Worm (Caenorhabditis elegans): ENCODE results near the gene frk-1.

frk-1 gene

DNA sequence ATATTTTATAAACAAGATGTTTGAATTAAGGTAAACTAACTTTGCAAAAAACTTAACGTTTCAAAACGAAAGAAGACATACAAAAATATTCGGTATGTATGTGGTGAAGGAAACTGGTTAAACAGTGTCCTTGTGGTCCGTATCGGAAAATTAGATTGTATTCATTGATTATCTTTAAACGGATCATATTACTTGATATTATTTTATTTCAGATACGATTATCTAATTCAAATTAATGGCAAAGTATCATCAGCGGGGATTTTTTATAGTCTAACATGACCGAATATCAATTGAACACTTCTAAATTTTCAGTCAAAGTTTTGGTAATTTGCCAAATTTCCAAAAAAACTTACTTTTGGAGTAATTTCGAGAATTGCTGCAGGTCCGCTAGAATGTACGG lies 36.2 kb upstream of the frk-1 start, which contains the start of gene C47E12.13:
C47E12.13 (minus strand) TSS at position 101 of the 400 bp plus-strand sequence.
- no peak for TF ChIP-seq snpc-4 (tag; optimal IDR thresholded peaks at IDR 0.05)
- TF ChIP-seq sptf-1 (tag; optimal IDR thresholded peaks at IDR 0.05): no peak
- no peak for TF ChIP-seq zip-8 (tag; optimal IDR thresholded peaks at IDR 0.05)
- no peak for TF ChIP-seq tbx-8 (GFP tag; optimal IDR thresholded peaks at IDR 0.05)
- no peak for TF ChIP-seq mls-2 (tag; optimal IDR thresholded peaks at IDR 0.05)
- no peak for TF ChIP-seq ceh-43 (GFP tag; optimal IDR thresholded peaks at IDR 0.05)
- TF ChIP-seq flh-1 (GFP tag; optimal IDR thresholded peaks at IDR 0.05): no peak
- no peak for TF ChIP-seq cnd-1 (tag; optimal IDR thresholded peaks at IDR 0.05)
- no peak for TF ChIP-seq blmp-1 (tag; optimal IDR thresholded peaks at IDR 0.05)
- TF ChIP-seq unc-62 (GFP tag; optimal IDR thresholded peaks at IDR 0.05): no peak
- TF ChIP-seq drap-1 (GFP tag; optimal IDR thresholded peaks at IDR 0.05): no peak
- no peak for TF ChIP-seq mep-1 (tag; optimal IDR thresholded peaks at IDR 0.05)

ce11 chrIV:10007758-10008157 lies 35.2 kb upstream of the frk-1 start:
- no peak for TF ChIP-seq elt-3 (tag; optimal IDR thresholded peaks at IDR 0.05)
- TF ChIP-seq snpc-4 (tag; optimal IDR thresholded peaks at IDR 0.05): no peak
- no peak for TF ChIP-seq nhr-76 (tag; optimal IDR thresholded peaks at IDR 0.05)
- TF ChIP-seq unc-62 (GFP tag; optimal IDR thresholded peaks at IDR 0.05): no peak
- no peak for TF ChIP-seq zip-8 (tag; optimal IDR thresholded peaks at IDR 0.05)
- peak; percentile 82 for TF ChIP-seq blmp-1 (tag; optimal IDR thresholded peaks at IDR 0.05)
- peak; percentile 15 for TF ChIP-seq nhr-237 (tag; optimal IDR thresholded peaks at IDR 0.05)
- peak; percentile 57 for TF ChIP-seq pha-4 (tag; optimal IDR thresholded peaks at IDR 0.05)
- TF ChIP-seq nhr-28 (tag; optimal IDR thresholded peaks at IDR 0.05): no peak

- no peak for TF ChIP-seq zip-8 (tag; optimal IDR thresholded peaks at IDR 0.05)
- no peak for TF ChIP-seq sem-2 (GFP tag; optimal IDR thresholded peaks at IDR 0.05)
- TF ChIP-seq hlh-1 (tag; optimal IDR thresholded peaks at IDR 0.05): no peak
- TF ChIP-seq snpc-4 (tag; optimal IDR thresholded peaks at IDR 0.05): no peak
Observed at ce11 chrIV:10009536-10009935, 33.4 kb upstream of the frk-1 start, which contains the start of gene magu-4. Gene magu-4 (plus strand): TSS chrIV:10009753.

DNA sequence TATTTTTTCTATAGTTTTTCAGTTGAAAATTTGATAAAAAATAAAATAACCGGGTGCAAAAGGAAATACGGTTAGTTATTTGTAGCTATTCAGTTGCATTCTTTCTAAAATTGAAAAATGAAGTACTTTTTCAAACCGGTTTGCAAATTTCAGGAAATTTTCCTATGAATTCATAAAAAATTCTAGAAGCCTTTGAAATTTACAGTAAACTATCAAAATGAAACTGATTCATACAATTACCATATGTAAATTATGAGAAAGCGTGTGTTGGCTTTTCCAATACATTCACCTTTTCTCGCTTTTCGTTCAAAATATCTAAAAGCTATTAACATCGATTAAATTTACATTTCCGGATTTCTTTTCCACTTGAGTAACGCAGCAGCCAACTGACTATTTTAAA lies 26.0 kb upstream of the frk-1 start, which contains the start of gene ent-7:
ent-7 (plus strand) TSS at position 301 of the 400 bp plus-strand sequence.
- TF ChIP-seq elt-1 (tag; optimal IDR thresholded peaks at IDR 0.05; ENCODE audit: borderline replicate concordance, insufficient read depth) (no peak), lsy-2 (tag; optimal IDR thresholded peaks at IDR 0.05) (no peak)

DNA sequence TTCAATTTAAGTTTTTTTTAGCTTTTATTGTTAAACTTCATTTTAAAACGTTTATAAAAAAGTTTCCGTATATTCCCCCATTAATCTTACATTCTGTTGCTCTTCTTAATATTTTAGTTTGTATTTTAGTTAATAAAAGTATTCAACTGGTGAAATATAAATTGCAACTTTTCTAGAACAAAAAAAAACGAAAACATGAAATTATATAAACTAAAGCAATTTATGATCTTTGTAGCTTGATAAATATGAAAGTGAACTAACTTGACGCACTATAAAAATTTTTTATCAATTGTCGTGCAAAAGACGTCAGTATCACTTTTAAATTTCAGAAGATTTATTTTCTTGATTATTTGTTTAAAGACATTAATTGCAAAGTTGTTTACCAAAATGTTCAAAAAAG lies 25.3 kb upstream of the frk-1 start, which contains the start of gene F44D12.2:
F44D12.2 (minus strand) TSS at position 101 of the 400 bp plus-strand sequence.
- no peak for TF ChIP-seq nhr-76 (tag; optimal IDR thresholded peaks at IDR 0.05)
- no peak for TF ChIP-seq cnd-1 (tag; optimal IDR thresholded peaks at IDR 0.05)

ce11 chrIV:10021283-10021682 lies 21.7 kb upstream of the frk-1 start, which contains the start of gene F44D12.19:
Gene F44D12.19 (plus strand): TSS chrIV:10021583.
- no peak for TF ChIP-seq nhr-76 (tag; optimal IDR thresholded peaks at IDR 0.05)
- no peak for TF ChIP-seq mab-5 (tag; optimal IDR thresholded peaks at IDR 0.05)
- TF ChIP-seq unc-120 (tag; optimal IDR thresholded peaks at IDR 0.05; ENCODE audit: poor library complexity, severe bottlenecking): no peak
- TF ChIP-seq nhr-12 (tag; optimal IDR thresholded peaks at IDR 0.05): no peak
- no peak for TF ChIP-seq snpc-4 (tag; optimal IDR thresholded peaks at IDR 0.05)
- TF ChIP-seq elt-1 (tag; optimal IDR thresholded peaks at IDR 0.05; ENCODE audit: borderline replicate concordance, insufficient read depth): no peak
- TF ChIP-seq bed-3 (GFP tag; optimal IDR thresholded peaks at IDR 0.05): no peak
- TF ChIP-seq nhr-28 (tag; optimal IDR thresholded peaks at IDR 0.05): no peak
- no peak for TF ChIP-seq unc-62 (GFP tag; optimal IDR thresholded peaks at IDR 0.05)
- TF ChIP-seq flh-1 (GFP tag; optimal IDR thresholded peaks at IDR 0.05): no peak
- no peak for TF ChIP-seq elt-3 (tag; optimal IDR thresholded peaks at IDR 0.05)
- no peak for TF ChIP-seq hlh-1 (tag; optimal IDR thresholded peaks at IDR 0.05)
- no peak for TF ChIP-seq pha-4 (tag; optimal IDR thresholded peaks at IDR 0.05)

DNA sequence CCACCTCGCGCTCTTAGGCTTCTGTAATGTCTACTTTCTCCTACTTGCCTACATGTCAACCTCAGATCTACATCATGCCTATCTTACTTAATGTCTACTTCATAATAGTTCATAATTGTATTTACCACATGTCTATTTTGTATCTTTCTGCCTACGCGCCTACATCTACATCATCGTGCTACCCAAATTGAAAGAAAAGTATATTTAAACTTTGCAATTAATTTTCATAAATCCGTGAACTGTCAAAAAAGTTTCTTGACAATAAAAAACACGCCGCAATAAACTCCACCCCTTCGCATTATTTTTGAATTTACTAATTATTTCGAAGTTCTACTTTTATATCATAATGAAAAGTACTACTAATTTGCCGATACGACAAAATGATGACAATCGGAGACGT lies 20.0 kb upstream of the frk-1 start, which contains the start of gene F44D12.8:
F44D12.8 (plus strand) TSS at position 301 of the 400 bp plus-strand sequence.
- no peak for TF ChIP-seq M03D4.4 (tag; optimal IDR thresholded peaks at IDR 0.05)
